Worm (Caenorhabditis elegans): ENCODE measurements around the gene ifd-1.

DNA sequence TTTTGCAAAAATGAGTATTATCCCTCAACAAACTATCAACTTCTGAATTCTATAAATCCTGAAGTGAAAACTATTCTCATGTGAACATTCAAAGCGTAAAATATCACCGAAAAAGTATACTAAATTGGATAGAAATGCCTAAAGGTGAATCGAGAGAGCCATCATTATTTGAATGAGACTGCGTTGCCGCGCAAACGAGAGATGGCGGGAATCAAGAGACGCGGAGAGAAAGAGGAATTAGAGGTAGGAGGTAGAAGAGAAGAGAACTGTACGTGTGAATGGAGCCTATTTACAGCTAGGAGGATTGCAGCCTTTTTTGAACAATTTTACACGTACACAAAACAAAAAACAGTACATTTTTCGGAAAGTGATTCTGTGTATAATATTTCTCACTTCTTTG lies 35.3 kb upstream of the ifd-1 start:
- TF ChIP-seq dao-5 (tag; optimal IDR thresholded peaks at IDR 0.05) (no peak), W03F9.2 (tag; optimal IDR thresholded peaks at IDR 0.05) (no peak)
